Fruit fly (Drosophila melanogaster): ENCODE data around the gene ey.

Gene ey

DNA sequence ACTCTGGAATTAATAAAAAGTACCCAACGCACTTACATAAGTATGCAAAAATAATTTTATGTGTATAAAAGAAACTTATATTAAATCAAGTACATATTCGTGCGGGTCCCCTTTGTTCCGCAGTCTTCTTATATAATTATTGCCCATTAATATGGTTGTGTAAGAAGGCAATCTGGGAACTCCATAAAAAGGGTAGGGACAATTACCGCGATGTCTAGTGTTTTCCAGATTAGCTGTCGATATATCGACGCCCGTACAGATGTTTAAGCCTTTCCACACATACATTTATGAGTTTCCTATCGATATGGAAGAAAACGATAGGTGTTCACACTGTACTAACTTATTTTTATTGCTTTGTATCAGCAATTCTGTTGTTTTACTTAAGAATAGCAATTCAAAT, 851 bp upstream of the ey start (continued):
- TF ChIP-seq CG13894 (tag; optimal IDR thresholded peaks at IDR 0.05) (peak; percentile 88), emc (GFP tag; optimal IDR thresholded peaks at IDR 0.05) (no peak), CG6254 (GFP tag; optimal IDR thresholded peaks at IDR 0.05) (no peak), CG4617 (GFP tag; optimal IDR thresholded peaks at IDR 0.05; ENCODE audit: borderline replicate concordance) (peak; percentile 39), CG7839 (tag; optimal IDR thresholded peaks at IDR 0.05) (peak; percentile 17), Elba2 (GFP tag; optimal IDR thresholded peaks at IDR 0.05) (no peak), CG7357 (GFP tag; IDR thresholded peaks at IDR 0.05) (peak; percentile 98; the same call in 2 of the 3 replicates), CG2199 (GFP tag; IDR thresholded peaks at IDR 0.05) (peak; percentile 91), CG7745 (tag; optimal IDR thresholded peaks at IDR 0.05) (no peak), Pdp1 (GFP tag; optimal IDR thresholded peaks at IDR 0.05) (peak; percentile 44 to 99), CG4854 (GFP tag; optimal IDR thresholded peaks at IDR 0.05) (peak; percentile 4), br (optimal IDR thresholded peaks at IDR 0.05) (no peak), Lim3 (GFP tag; IDR thresholded peaks at IDR 0.05) (no peak), CG15696 (tag; optimal IDR thresholded peaks at IDR 0.05) (peak; percentile 5), chif (GFP tag; optimal IDR thresholded peaks at IDR 0.05) (peak in 1 of 2 experiments; percentile 23), abd-A (tag; optimal IDR thresholded peaks at IDR 0.05) (no peak), CkIIα-i1 (GFP tag; IDR thresholded peaks at IDR 0.05) (no peak), Mrtf (GFP tag; IDR thresholded peaks at IDR 0.05) (no peak), CG12391 (tag; optimal IDR thresholded peaks at IDR 0.05) (peak; percentile 42), MESR4 (GFP tag; optimal IDR thresholded peaks at IDR 0.05) (peak; percentile 21), seq (GFP tag; IDR thresholded peaks at IDR 0.05) (no peak), CG1603 (tag; optimal IDR thresholded peaks at IDR 0.05) (peak; percentile 85), CG15269 (tag; optimal IDR thresholded peaks at IDR 0.05) (peak; percentile 28), Myb (GFP tag; optimal IDR thresholded peaks at IDR 0.05) (peak; percentile 64), ATbp (GFP tag; optimal IDR thresholded peaks at IDR 0.05) (no peak), CG2120 (GFP tag; optimal IDR thresholded peaks at IDR 0.05) (peak; percentile 64), CG4707 (GFP tag; optimal IDR thresholded peaks at IDR 0.05) (no peak), sens-2 (GFP tag; IDR thresholded peaks at IDR 0.05) (no peak), dan (GFP tag; IDR thresholded peaks at IDR 0.05) (no peak), Dip3 (GFP tag; optimal IDR thresholded peaks at IDR 0.05) (peak; percentile 41), CG10959 (GFP tag; IDR thresholded peaks at IDR 0.05) (no peak), Asciz (GFP tag; optimal IDR thresholded peaks at IDR 0.05) (no peak), Ssrp (tag; optimal IDR thresholded peaks at IDR 0.05) (no peak), CG12769 (tag; optimal IDR thresholded peaks at IDR 0.05) (peak; percentile 58), Vsx1 (GFP tag; optimal IDR thresholded peaks at IDR 0.05) (peak; percentile 96), phol (tag; optimal IDR thresholded peaks at IDR 0.05) (peak; percentile 57), CG30403 (GFP tag; optimal IDR thresholded peaks at IDR 0.05) (peak; percentile 40), tx (GFP tag; optimal IDR thresholded peaks at IDR 0.05) (no peak), CG32772 (GFP tag; IDR thresholded peaks at IDR 0.05) (no peak), ssp (GFP tag; IDR thresholded peaks at IDR 0.05) (peak; percentile 96), Ptx1 (GFP tag; IDR thresholded peaks at IDR 0.05) (no peak), CG9876 (GFP tag; optimal IDR thresholded peaks at IDR 0.05) (peak; percentile 15), lilli (GFP tag; optimal IDR thresholded peaks at IDR 0.05) (peak; percentile 47), CG14014 (GFP tag; IDR thresholded peaks at IDR 0.05) (peak; percentile 46; the same call in 1 of the 2 replicates), knrl (GFP tag; IDR thresholded peaks at IDR 0.05; ENCODE audit: partially characterized antibody) (peak; percentile 98; the same call in 2 of the 3 replicates), CG30020 (tag; optimal IDR thresholded peaks at IDR 0.05) (peak; percentile 98), tap (tag; optimal IDR thresholded peaks at IDR 0.05) (peak; percentile 14), CG17612 (GFP tag; IDR thresholded peaks at IDR 0.05) (no peak), chinmo (GFP tag; IDR thresholded peaks at IDR 0.05; ENCODE audit: partially characterized antibody) (peak; percentile 94), Spps (tag; optimal IDR thresholded peaks at IDR 0.05) (no peak), crp (GFP tag; optimal IDR thresholded peaks at IDR 0.05) (peak; percentile 24 to 89)
